Fruit fly (Drosophila melanogaster) whole organism, prepupa: Measurements from ENCODE around the gene CG15429.

Experiments
- Hr39 ChIP-seq: fragments of 200-800 bp; sonication (Bioruptor generic); optimal IDR thresholded peaks from 2 replicates; lab custom pipeline; 2016; ENCODE audit warnings: missing biosample characterization, missing genetic modification characterization
- Met ChIP-seq: fragments of 200-800 bp; sonication (Bioruptor generic); optimal IDR thresholded peaks from 3 replicates; lab custom pipeline; 2016; ENCODE audit warnings: missing biosample characterization, missing genetic modification characterization
- Sox14 ChIP-seq: fragments of 200-800 bp; sonication (Bioruptor generic); optimal IDR thresholded peaks from 3 replicates; lab custom pipeline; 2016; ENCODE audit warnings: missing biosample characterization, missing genetic modification characterization
- fd85E ChIP-seq: fragments of 200-800 bp; sonication (Bioruptor generic); optimal IDR thresholded peaks from 3 replicates; lab custom pipeline; 2016; ENCODE audit warnings: missing biosample characterization, missing genetic modification characterization

- TF ChIP-seq fd85E (no peak), Hr39 (GFP tag; lab: Kevin White, UChicago) (no peak), Met (GFP tag; lab: Kevin White, UChicago) (no peak), Sox14 (GFP tag; lab: Kevin White, UChicago) (no peak)
These were observed 35.3 kb downstream of the CG15429 start, which contains the start of gene Tps1 for dm6 chr2L:4388027-4388426.
